Worm (Caenorhabditis elegans): ENCODE measurements around the gene lips-1.

Gene lips-1

DNA sequence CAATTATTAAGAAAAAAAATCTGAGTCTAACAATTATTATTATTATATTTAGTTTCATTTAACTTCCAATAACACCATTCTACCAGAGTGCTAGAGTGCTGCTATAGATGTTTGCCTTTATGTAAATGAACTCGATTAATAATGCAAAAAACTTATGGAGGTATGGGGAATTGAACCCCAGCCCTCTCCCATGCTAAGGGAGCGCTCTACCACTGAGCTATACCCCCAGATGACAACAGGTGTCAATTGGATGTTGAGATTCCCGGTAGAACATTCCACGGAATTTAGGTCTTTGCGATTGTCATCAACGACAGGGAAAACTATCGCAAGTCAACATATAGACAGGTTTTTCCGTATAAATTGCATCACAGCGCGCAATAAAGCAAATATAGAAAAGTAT is 34.5 kb upstream of the lips-1 start (continued):
- TF ChIP-seq snpc-1.1 (tag; optimal IDR thresholded peaks at IDR 0.05; ENCODE audit: insufficient read depth) (peak; percentile 36), nfyb-1 (GFP tag; IDR thresholded peaks at IDR 0.05) (peak; percentile 82), B0336.3 (GFP tag; IDR thresholded peaks at IDR 0.05) (no peak), ccch-3 (GFP tag; optimal IDR thresholded peaks at IDR 0.05) (peak; percentile 44), C17E4.6 (GFP tag; IDR thresholded peaks at IDR 0.05) (peak; percentile 40; the same call in 1 of the 2 replicates), let-526 (GFP tag; IDR thresholded peaks at IDR 0.05) (no peak), B0261.1 (tag; optimal IDR thresholded peaks at IDR 0.05) (peak; percentile 92), T07F8.4 (tag; optimal IDR thresholded peaks at IDR 0.05) (peak; percentile 60), ama-1 (optimal IDR thresholded peaks at IDR 0.05) (no peak), ama-1 (GFP tag; optimal IDR thresholded peaks at IDR 0.05) (peak in 1 of 2 experiments; percentile 29), F57A8.1 (GFP tag; optimal IDR thresholded peaks at IDR 0.05) (no peak), ztf-22 (GFP tag; optimal IDR thresholded peaks at IDR 0.05) (no peak), ekl-4 (GFP tag; IDR thresholded peaks at IDR 0.05) (peak; percentile 75; the same call in 1 of the 2 replicates), sea-2 (GFP tag; IDR thresholded peaks at IDR 0.05) (no peak), somi-1 (GFP tag; optimal IDR thresholded peaks at IDR 0.05) (peak; percentile 8), rpc-1 (optimal IDR thresholded peaks at IDR 0.05) (peak; percentile 90), rpc-1 (tag; optimal IDR thresholded peaks at IDR 0.05) (peak; percentile 95), nhr-90 (tag; optimal IDR thresholded peaks at IDR 0.05) (peak; percentile 85), snpc-3.4 (tag; optimal IDR thresholded peaks at IDR 0.05) (peak; percentile 70), rec-8 (tag; optimal IDR thresholded peaks at IDR 0.05) (peak; percentile 21 to 64), gei-17 (GFP tag; optimal IDR thresholded peaks at IDR 0.05) (peak; percentile 38), snpc-1.3 (tag; optimal IDR thresholded peaks at IDR 0.05; ENCODE audit: insufficient read depth) (peak; percentile 78), him-1 (tag; optimal IDR thresholded peaks at IDR 0.05) (peak; percentile 96), egrh-3 (GFP tag; IDR thresholded peaks at IDR 0.05) (no peak), F22D6.2 (tag; optimal IDR thresholded peaks at IDR 0.05) (peak; percentile 55), attf-6 (GFP tag; IDR thresholded peaks at IDR 0.05) (peak; percentile 45; the same call in 1 of the 2 replicates), mcd-1 (GFP tag; IDR thresholded peaks at IDR 0.05) (0 out of 2 replicates have a peak, but pooled peaks have one; percentile 56), pbrm-1 (GFP tag; IDR thresholded peaks at IDR 0.05) (peak; percentile 84), ceh-40 (GFP tag; IDR thresholded peaks at IDR 0.05) (0 out of 2 replicates have a peak, but pooled peaks have one; percentile 65), ztf-18 (tag; optimal IDR thresholded peaks at IDR 0.05) (peak; percentile 62), nfya-2 (GFP tag; IDR thresholded peaks at IDR 0.05) (no peak)

DNA sequence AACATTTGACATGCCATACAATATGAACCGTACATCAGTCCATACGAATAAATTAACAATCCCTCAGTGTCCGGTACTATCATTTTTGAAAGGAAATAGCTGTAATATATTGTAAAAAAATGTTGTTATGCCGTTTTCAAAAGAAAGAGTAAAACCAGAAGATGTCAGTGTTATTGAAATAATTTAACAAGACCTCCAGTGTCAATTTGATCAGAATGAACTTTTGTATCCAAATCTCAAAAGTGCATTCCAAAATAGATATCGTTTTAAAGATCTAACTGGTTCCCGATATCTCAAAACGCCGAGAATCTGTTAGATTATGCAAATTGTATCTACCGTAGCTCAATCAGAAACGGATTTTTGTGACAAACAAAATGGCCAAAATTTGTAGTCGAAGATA is 31.0 kb upstream of the lips-1 start, which contains the start of gene odr-7:
Gene odr-7 (minus strand): TSS at position 101 of the 400 bp plus-strand sequence.
- no peak for TF ChIP-seq snpc-3.4 (tag; optimal IDR thresholded peaks at IDR 0.05)
- no peak for TF ChIP-seq hlh-12 (tag; optimal IDR thresholded peaks at IDR 0.05)
- no peak for TF ChIP-seq nfya-2 (GFP tag; IDR thresholded peaks at IDR 0.05)
- no peak for TF ChIP-seq F55B11.4 (tag; optimal IDR thresholded peaks at IDR 0.05; ENCODE audit: borderline replicate concordance, insufficient read depth)
- TF ChIP-seq repo-1 (tag; optimal IDR thresholded peaks at IDR 0.05), result no peak
- TF ChIP-seq ztf-26 (tag; optimal IDR thresholded peaks at IDR 0.05), result no peak
- TF ChIP-seq gei-17 (GFP tag; optimal IDR thresholded peaks at IDR 0.05), result no peak
- no peak for TF ChIP-seq hsf-1 (GFP tag; IDR thresholded peaks at IDR 0.05)
- no peak for TF ChIP-seq snpc-1.1 (tag; optimal IDR thresholded peaks at IDR 0.05; ENCODE audit: insufficient read depth)
- no peak for TF ChIP-seq ceh-40 (GFP tag; IDR thresholded peaks at IDR 0.05)
- TF ChIP-seq ceh-27 (GFP tag; optimal IDR thresholded peaks at IDR 0.05), result no peak
- no peak for TF ChIP-seq Y53F4B.3 (GFP tag; IDR thresholded peaks at IDR 0.05)

All from whole organism, young adult.